Fruit fly (Drosophila melanogaster) whole organism, pupa: ENCODE results near the gene Syt12.

Source experiments
- CG10348 ChIP-seq: fragments of 200-800 bp; sonication (Bioruptor generic); IDR thresholded peaks from 2 replicates; pipeline ENCODE4 v1.3.6; 2022; ENCODE audit warnings: missing biosample characterization, missing genetic modification characterization
- CG12605 ChIP-seq: fragments of 200-800 bp; sonication (Bioruptor generic); IDR thresholded peaks from 2 replicates; pipeline ENCODE4 v1.3.6; 2022; ENCODE audit warnings: missing biosample characterization, missing genetic modification characterization
- CG13204 ChIP-seq: fragments of 200-800 bp; sonication (Bioruptor generic); optimal IDR thresholded peaks from 2 replicates; lab custom pipeline; 2018; ENCODE audit warnings: missing biosample characterization, mild to moderate bottlenecking, missing genetic modification characterization, moderate library complexity
- CG14655 ChIP-seq: fragments of 200-800 bp; sonication (Bioruptor generic); optimal IDR thresholded peaks from 3 replicates; lab custom pipeline; 2017; ENCODE audit warnings: mild to moderate bottlenecking, missing biosample characterization, missing genetic modification reagents, missing genetic modification characterization
- CG15710 ChIP-seq: fragments of 200-800 bp; sonication (Bioruptor generic); optimal IDR thresholded peaks from 2 replicates; lab custom pipeline; 2018; ENCODE audit warnings: missing biosample characterization, mild to moderate bottlenecking, missing genetic modification characterization, moderate library complexity
- CG17806 ChIP-seq: fragments of 200-800 bp; sonication (Bioruptor generic); optimal IDR thresholded peaks from 2 replicates; lab custom pipeline; 2018; ENCODE audit warnings: missing biosample characterization, mild to moderate bottlenecking, missing genetic modification characterization, moderate library complexity
- CG32121 ChIP-seq: fragments of 200-800 bp; sonication (Bioruptor generic); IDR thresholded peaks from 2 replicates; pipeline ENCODE4 v1.3.6; 2022; ENCODE audit warnings: missing biosample characterization, missing genetic modification characterization
- CG34367 ChIP-seq: fragments of 200-800 bp; sonication (Bioruptor generic); optimal IDR thresholded peaks from 2 replicates; lab custom pipeline; 2018; ENCODE audit warnings: missing biosample characterization, mild to moderate bottlenecking, missing genetic modification characterization
- CG4496 ChIP-seq: fragments of 200-800 bp; sonication (Bioruptor generic); IDR thresholded peaks from 3 replicates; pipeline ENCODE4 v1.3.6; 2022; ENCODE audit warnings: missing biosample characterization, missing genetic modification characterization
- CG8159 ChIP-seq: fragments of 200-800 bp; sonication (Bioruptor generic); optimal IDR thresholded peaks from 3 replicates; lab custom pipeline; 2018; ENCODE audit warnings: missing biosample characterization, mild to moderate bottlenecking, missing genetic modification characterization, moderate library complexity
- CG8301 ChIP-seq: fragments of 200-800 bp; sonication (Bioruptor generic); optimal IDR thresholded peaks from 2 replicates; lab custom pipeline; 2018; ENCODE audit warnings: missing biosample characterization, mild to moderate bottlenecking, missing genetic modification characterization
- CG9948 ChIP-seq: fragments of 200-800 bp; sonication (Bioruptor generic); optimal IDR thresholded peaks from 2 replicates; lab custom pipeline; 2018; ENCODE audit warnings: missing biosample characterization, mild to moderate bottlenecking, missing genetic modification characterization, moderate library complexity
- D1 ChIP-seq: fragments of 200-800 bp; sonication (Bioruptor generic); optimal IDR thresholded peaks from 2 replicates; lab custom pipeline; 2018; ENCODE audit warnings: missing biosample characterization, mild to moderate bottlenecking, missing genetic modification characterization, moderate library complexity
- EcR ChIP-seq: fragments of 200-800 bp; sonication (Bioruptor generic); optimal IDR thresholded peaks from 3 replicates; lab custom pipeline; 2019; ENCODE audit warnings: missing biosample characterization, missing genetic modification characterization, mild to moderate bottlenecking, moderate library complexity, missing genetic modification reagents
- Ets98B ChIP-seq: fragments of 200-800 bp; sonication (Bioruptor generic); IDR thresholded peaks from 2 replicates; pipeline ENCODE4 v1.3.6; 2022; ENCODE audit warnings: missing biosample characterization, missing genetic modification characterization
- Pif1A ChIP-seq: fragments of 200-800 bp; sonication (Bioruptor generic); optimal IDR thresholded peaks from 3 replicates; lab custom pipeline; 2016; ENCODE audit warnings: missing biosample characterization, missing genetic modification characterization
- Pif1B ChIP-seq: fragments of 200-800 bp; sonication (Bioruptor generic); optimal IDR thresholded peaks from 3 replicates; lab custom pipeline; 2016; ENCODE audit warnings: missing biosample characterization, missing genetic modification characterization
- Snoo ChIP-seq: fragments of 200-800 bp; sonication (Bioruptor generic); optimal IDR thresholded peaks from 3 replicates; lab custom pipeline; 2017; ENCODE audit warnings: missing biosample characterization, mild to moderate bottlenecking, missing genetic modification characterization, inconsistent platforms
- fd96Ca ChIP-seq: fragments of 200-800 bp; sonication (Bioruptor generic); IDR thresholded peaks from 3 replicates; pipeline ENCODE4 v1.3.6; 2022; ENCODE audit warnings: missing biosample characterization, missing genetic modification characterization
- gl ChIP-seq: fragments of 200-800 bp; sonication (Bioruptor generic); optimal IDR thresholded peaks from 2 replicates; lab custom pipeline; 2018; ENCODE audit warnings: missing biosample characterization, mild to moderate bottlenecking, missing genetic modification characterization
- rn ChIP-seq: fragments of 200-800 bp; sonication (Bioruptor generic); IDR thresholded peaks from 2 replicates; pipeline ENCODE4 v1.3.6; 2022; ENCODE audit warnings: missing biosample characterization, missing genetic modification characterization

Syt12 gene

dm6 chrX:13410887-13411286, 51.8 kb downstream of the Syt12 start:
- no peak for TF ChIP-seq CG14655
- TF ChIP-seq EcR (GFP tag; lab: Kevin White, UChicago) = no peak
- no peak for TF ChIP-seq Snoo
- TF ChIP-seq fd96Ca (GFP tag; lab: Robert Waterston, UW) = no peak
- no peak for TF ChIP-seq CG32121
- no peak for TF ChIP-seq rn
- no peak for TF ChIP-seq CG13204
- TF ChIP-seq CG15710 (tag; lab: Kevin White, UChicago) = no peak
- no peak for TF ChIP-seq Pif1B (GFP tag; lab: Kevin White, UChicago)
- TF ChIP-seq, all 21 proteins: peak for 0

dm6 chrX:13411376-13411973, 52.4 kb downstream of the Syt12 start:
- TF ChIP-seq D1 (tag; lab: Kevin White, UChicago) = no peak
- no peak for TF ChIP-seq Snoo
- no peak for TF ChIP-seq gl (tag; lab: Kevin White, UChicago)
- no peak for TF ChIP-seq CG34367
- TF ChIP-seq CG32121 = no peak
- no peak for TF ChIP-seq CG8159 (tag; lab: Kevin White, UChicago)
- no peak for TF ChIP-seq CG8301 (tag; lab: Kevin White, UChicago)
- peak; percentile 7; the same call in 1 of the 3 replicates for TF ChIP-seq CG4496
- TF ChIP-seq CG17806 (tag; lab: Kevin White, UChicago) = no peak
- TF ChIP-seq Pif1B (GFP tag; lab: Kevin White, UChicago) = peak; percentile 5
- no peak for TF ChIP-seq CG15710 (tag; lab: Kevin White, UChicago)
- TF ChIP-seq CG14655 = no peak
- TF ChIP-seq Ets98B = peak; percentile 52; the same call in 1 of the 2 replicates
- TF ChIP-seq CG13204 = no peak
- 0 out of 2 replicates have a peak, but pooled peaks have one; percentile 10 for TF ChIP-seq CG12605 (GFP tag; lab: Robert Waterston, UW)
- TF ChIP-seq CG10348 (GFP tag; lab: Robert Waterston, UW) = no peak
- no peak for TF ChIP-seq Pif1A (GFP tag; lab: Kevin White, UChicago)
- TF ChIP-seq EcR (GFP tag; lab: Kevin White, UChicago) = no peak
- no peak for TF ChIP-seq CG9948 (tag; lab: Kevin White, UChicago)
- no peak for TF ChIP-seq rn
- peak; percentile 65; the same call in 2 of the 3 replicates for TF ChIP-seq fd96Ca (GFP tag; lab: Robert Waterston, UW)

- TF ChIP-seq EcR (GFP tag; lab: Kevin White, UChicago) = no peak
- peak; percentile 24; the same call in 1 of the 2 replicates for TF ChIP-seq Ets98B
Measured at dm6 chrX:13412941-13413613, 54.0 kb downstream of the Syt12 start, which contains the start of the genes CG1998 and Set2. TSS of gene CG1998 (minus strand) at chrX:13413074. TSS of gene Set2 (plus strand) at chrX:13413242.
